Fruit fly (Drosophila melanogaster) whole organism, prepupa: Measurements from ENCODE around the gene cher.
A peak's percentile ranks its signal among the peaks of the same experiment; 100 is the strongest.

Experiments
- CG10631 ChIP-seq: fragments of 200-800 bp; sonication (Bioruptor generic); optimal IDR thresholded peaks from 2 replicates; lab custom pipeline; 2016; ENCODE audit warnings: missing biosample characterization, missing genetic modification characterization
- CG1621 ChIP-seq: fragments of 200-800 bp; sonication (Bioruptor generic); optimal IDR thresholded peaks from 3 replicates; lab custom pipeline; 2018; ENCODE audit warnings: missing biosample characterization, mild to moderate bottlenecking, missing genetic modification characterization
- CG16779 ChIP-seq: fragments of 200-800 bp; sonication (Bioruptor generic); optimal IDR thresholded peaks from 3 replicates; lab custom pipeline; 2017; ENCODE audit warnings: missing biosample characterization, mild to moderate bottlenecking, missing genetic modification characterization
- CG3032 ChIP-seq: fragments of 200-800 bp; optimal IDR thresholded peaks from 2 replicates; lab custom pipeline; 2019; ENCODE audit warnings: missing biosample characterization, mild to moderate bottlenecking, missing genetic modification characterization, moderate library complexity
- CG31627 ChIP-seq: fragments of 200-800 bp; sonication (Bioruptor generic); optimal IDR thresholded peaks from 3 replicates; lab custom pipeline; 2016; ENCODE audit warnings: missing biosample characterization, missing genetic modification characterization
- CG32006 ChIP-seq: fragments of 200-800 bp; sonication (Bioruptor generic); optimal IDR thresholded peaks from 3 replicates; lab custom pipeline; 2017; ENCODE audit warnings: missing biosample characterization, mild to moderate bottlenecking, missing genetic modification characterization
- CG34406 ChIP-seq: fragments of 200-800 bp; sonication (Bioruptor generic); optimal IDR thresholded peaks from 3 replicates; lab custom pipeline; 2016; ENCODE audit warnings: missing biosample characterization, missing genetic modification characterization
- CG4318 ChIP-seq: fragments of 200-800 bp; sonication (Bioruptor generic); optimal IDR thresholded peaks from 3 replicates; lab custom pipeline; 2017; ENCODE audit warnings: missing biosample characterization, mild to moderate bottlenecking, missing genetic modification characterization
- CG6163 ChIP-seq: fragments of 200-800 bp; sonication (Bioruptor generic); IDR thresholded peaks from 3 replicates; pipeline ENCODE4 v1.3.6; 2022; ENCODE audit warnings: missing biosample characterization, missing genetic modification characterization
- CG6276 ChIP-seq: fragments of 200-800 bp; sonication (Bioruptor generic); optimal IDR thresholded peaks from 2 replicates; lab custom pipeline; 2017; ENCODE audit warnings: missing biosample characterization, mild to moderate bottlenecking, missing genetic modification characterization
- CG6792 ChIP-seq: fragments of 200-800 bp; sonication (Bioruptor generic); optimal IDR thresholded peaks from 3 replicates; lab custom pipeline; 2016; ENCODE audit warnings: missing biosample characterization, missing genetic modification characterization
- CG6854 ChIP-seq: fragments of 200-800 bp; sonication (Bioruptor generic); optimal IDR thresholded peaks from 2 replicates; lab custom pipeline; 2017; ENCODE audit warnings: missing biosample characterization, mild to moderate bottlenecking, missing genetic modification characterization
- CG8119 ChIP-seq: fragments of 200-800 bp; sonication (Bioruptor generic); IDR thresholded peaks from 3 replicates; pipeline ENCODE4 v1.3.6; 2022; ENCODE audit warnings: missing biosample characterization, missing genetic modification characterization
- CG8319 ChIP-seq: fragments of 200-800 bp; sonication (Bioruptor generic); optimal IDR thresholded peaks from 3 replicates; lab custom pipeline; 2016; ENCODE audit warnings: missing biosample characterization, missing genetic modification characterization
- CG8632 ChIP-seq: fragments of 200-800 bp; sonication (Bioruptor generic); optimal IDR thresholded peaks from 3 replicates; lab custom pipeline; 2016; ENCODE audit warnings: missing biosample characterization, missing genetic modification characterization
- Eip75B ChIP-seq: fragments of 200-800 bp; sonication (Bioruptor generic); optimal IDR thresholded peaks from 3 replicates; lab custom pipeline; 2016; ENCODE audit warnings: missing biosample characterization, missing genetic modification characterization
- Eip93F ChIP-seq: fragments of 200-800 bp; sonication (Bioruptor generic); optimal IDR thresholded peaks from 2 replicates; lab custom pipeline; 2016; ENCODE audit warnings: missing biosample characterization, mild to moderate bottlenecking, missing genetic modification characterization
- Ets96B ChIP-seq: fragments of 200-800 bp; optimal IDR thresholded peaks from 2 replicates; lab custom pipeline; 2019; ENCODE audit warnings: missing biosample characterization, mild to moderate bottlenecking, missing genetic modification characterization, moderate library complexity
- Gug ChIP-seq: fragments of 200-800 bp; sonication (Bioruptor generic); IDR thresholded peaks from 2 replicates; pipeline ENCODE4 v1.3.6; 2022; ENCODE audit warnings: missing biosample characterization, missing genetic modification characterization
- Hr38 ChIP-seq: sonication (Bioruptor generic); optimal IDR thresholded peaks from 2 replicates; lab custom pipeline; 2016; ENCODE audit warnings: missing biosample characterization, missing genetic modification characterization
- Hr39 ChIP-seq: fragments of 200-800 bp; sonication (Bioruptor generic); optimal IDR thresholded peaks from 2 replicates; lab custom pipeline; 2016; ENCODE audit warnings: missing biosample characterization, missing genetic modification characterization
- Hr4 ChIP-seq: fragments of 200-800 bp; sonication (Bioruptor generic); optimal IDR thresholded peaks from 3 replicates; lab custom pipeline; 2016; ENCODE audit warnings: missing biosample characterization, missing genetic modification characterization
- Met ChIP-seq: fragments of 200-800 bp; sonication (Bioruptor generic); optimal IDR thresholded peaks from 3 replicates; lab custom pipeline; 2016; ENCODE audit warnings: missing biosample characterization, missing genetic modification characterization
- OdsH ChIP-seq: fragments of 200-800 bp; sonication (Bioruptor generic); optimal IDR thresholded peaks from 3 replicates; lab custom pipeline; 2016; ENCODE audit warnings: missing biosample characterization, missing genetic modification characterization
- Sox14 ChIP-seq: fragments of 200-800 bp; sonication (Bioruptor generic); optimal IDR thresholded peaks from 3 replicates; lab custom pipeline; 2016; ENCODE audit warnings: missing biosample characterization, missing genetic modification characterization
- Sox15 ChIP-seq: fragments of 200-800 bp; sonication (Bioruptor generic); optimal IDR thresholded peaks from 3 replicates; lab custom pipeline; 2016; ENCODE audit warnings: missing biosample characterization, missing genetic modification characterization
- achi ChIP-seq: fragments of 200-800 bp; sonication (Bioruptor generic); optimal IDR thresholded peaks from 3 replicates; lab custom pipeline; 2016; ENCODE audit warnings: missing biosample characterization, missing genetic modification characterization
- acj6 ChIP-seq: fragments of 200-800 bp; sonication (Bioruptor generic); optimal IDR thresholded peaks from 3 replicates; lab custom pipeline; 2016; ENCODE audit warnings: missing biosample characterization, missing genetic modification characterization
- cyc ChIP-seq: fragments of 200-800 bp; sonication (Bioruptor generic); optimal IDR thresholded peaks from 3 replicates; lab custom pipeline; 2016; ENCODE audit warnings: missing biosample characterization, missing genetic modification characterization
- eg ChIP-seq: fragments of 200-800 bp; sonication (Bioruptor generic); IDR thresholded peaks from 3 replicates; pipeline ENCODE4 v1.3.6; 2022; ENCODE audit warnings: missing biosample characterization, missing genetic modification characterization
- esn ChIP-seq: fragments of 200-800 bp; sonication (Bioruptor generic); optimal IDR thresholded peaks from 2 replicates; lab custom pipeline; 2016; ENCODE audit warnings: missing biosample characterization, mild to moderate bottlenecking, missing genetic modification characterization, moderate library complexity
- fd85E ChIP-seq: fragments of 200-800 bp; sonication (Bioruptor generic); optimal IDR thresholded peaks from 3 replicates; lab custom pipeline; 2016; ENCODE audit warnings: missing biosample characterization, missing genetic modification characterization
- net ChIP-seq: fragments of 200-800 bp; sonication (Bioruptor generic); optimal IDR thresholded peaks from 3 replicates; lab custom pipeline; 2016; ENCODE audit warnings: missing biosample characterization, missing genetic modification characterization
- pdm3 ChIP-seq: fragments of 200-800 bp; sonication (Bioruptor generic); optimal IDR thresholded peaks from 3 replicates; lab custom pipeline; 2016; ENCODE audit warnings: missing biosample characterization, missing genetic modification characterization
- salr ChIP-seq, 2 experiments: fragments of 200-800 bp; sonication (Bioruptor generic); optimal IDR thresholded peaks; 3 replicates each; lab custom pipeline; 2016 to 2018; ENCODE audit warnings: missing biosample characterization in 2 of 2, missing genetic modification characterization in 2 of 2, mild to moderate bottlenecking in 1 of 2
- ss ChIP-seq, 2 experiments: fragments of 200-800 bp; sonication (Bioruptor generic); optimal IDR thresholded peaks; 2 replicates in 1 of 2; 3 replicates in 1 of 2; lab custom pipeline; 2017 to 2018; ENCODE audit warnings: mild to moderate bottlenecking in 2 of 2, missing biosample characterization in 2 of 2, missing genetic modification characterization in 2 of 2, moderate library complexity in 1 of 2
- vri ChIP-seq: fragments of 200-800 bp; sonication (Bioruptor generic); optimal IDR thresholded peaks from 3 replicates; lab custom pipeline; 2016; ENCODE audit warnings: missing biosample characterization, mild to moderate bottlenecking, missing genetic modification characterization

Gene cher

DNA sequence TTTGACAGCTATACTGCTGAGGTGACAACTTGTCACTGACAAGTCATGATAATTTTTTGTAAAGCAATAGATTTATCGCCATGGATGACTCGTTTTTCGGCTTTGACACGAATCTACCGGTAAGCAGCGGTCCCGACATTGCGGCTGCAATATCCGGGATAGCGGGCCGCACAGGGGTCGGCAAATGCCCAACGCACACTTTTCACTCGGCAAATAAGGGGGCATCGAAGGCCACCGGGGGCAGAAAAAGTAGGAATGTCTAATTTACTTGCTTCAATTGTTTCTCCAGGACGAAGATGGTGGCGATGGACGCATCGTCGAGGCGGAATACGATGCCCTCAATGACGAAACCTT lies 81.6 kb downstream of the cher start:
- TF ChIP-seq OdsH (no peak), Gug (no peak), CG32006 (GFP tag; lab: Kevin White, UChicago) (no peak), CG8319 (no peak), ss (GFP tag; optimal IDR thresholded peaks at IDR 0.05; lab: Kevin White, UChicago) (no peak), pdm3 (GFP tag; lab: Kevin White, UChicago) (no peak), Hr38 (GFP tag; lab: Kevin White, UChicago) (no peak), CG16779 (tag; lab: Kevin White, UChicago) (no peak), CG6854 (GFP tag; lab: Kevin White, UChicago) (no peak), eg (GFP tag; lab: Robert Waterston, UW) (no peak), CG6163 (no peak), salr (GFP tag; optimal IDR thresholded peaks at IDR 0.05; lab: Kevin White, UChicago) (no peak)
- TF ChIP-seq, all 60 proteins: peak for 0

DNA sequence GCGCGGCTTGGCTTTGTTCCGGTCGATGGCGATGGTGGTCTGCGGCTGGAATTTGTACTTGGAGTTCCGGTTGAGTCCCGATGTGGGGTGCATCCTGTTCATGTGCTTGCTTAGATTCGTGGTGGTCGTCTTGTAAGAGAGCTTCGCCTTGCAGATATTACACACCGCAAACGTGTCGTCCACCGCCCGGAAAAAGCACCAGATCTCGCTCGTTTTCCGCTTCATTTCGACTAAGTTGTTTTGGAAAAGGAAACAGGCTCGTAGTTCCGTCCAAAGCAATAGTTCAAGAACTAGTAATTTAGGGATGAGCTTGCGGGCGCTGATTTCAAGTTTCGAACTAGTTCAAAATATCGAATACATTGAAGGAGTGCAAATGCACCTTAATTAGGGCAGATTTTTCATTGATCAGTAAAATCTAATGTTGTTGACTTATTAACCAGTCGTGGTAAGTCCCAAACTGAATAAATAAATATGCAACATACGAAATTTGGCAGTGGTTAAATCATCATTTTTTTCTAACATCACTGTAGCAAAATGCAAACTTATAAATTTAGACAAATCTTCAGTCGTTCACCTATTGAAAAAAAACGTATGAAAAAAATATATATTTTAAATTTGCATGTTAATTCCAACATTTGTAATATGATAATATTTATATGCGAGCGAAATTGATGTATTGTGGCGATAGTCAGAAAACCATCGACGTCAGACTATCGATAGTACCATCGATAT lies 82.2 kb downstream of the cher start, which contains the start of the genes bdwf and Patr-1:
bdwf (minus strand) TSS at position 299 of the 732 bp plus-strand sequence.
Patr-1 (plus strand) TSS at position 727 of the 732 bp plus-strand sequence.
- TF ChIP-seq Eip93F (GFP tag; lab: Kevin White, UChicago), result no peak
- no peak for TF ChIP-seq Sox15
- no peak for TF ChIP-seq Ets96B
- no peak for TF ChIP-seq CG16779 (tag; lab: Kevin White, UChicago)
- no peak for TF ChIP-seq CG4318 (GFP tag; lab: Kevin White, UChicago)
- no peak for TF ChIP-seq Hr38 (GFP tag; lab: Kevin White, UChicago)
- TF ChIP-seq vri (GFP tag; lab: Kevin White, UChicago), result no peak
- no peak for TF ChIP-seq CG32006 (GFP tag; lab: Kevin White, UChicago)
- TF ChIP-seq CG3032 (tag; lab: Kevin White, UChicago), result peak; percentile 24
- no peak for TF ChIP-seq fd85E (GFP tag; lab: Kevin White, UChicago)
- TF ChIP-seq CG34406, result no peak
- no peak for TF ChIP-seq Hr39
- peak; percentile 29 for TF ChIP-seq Sox14
- no peak for TF ChIP-seq CG6792
- TF ChIP-seq cyc, result peak; percentile 28
- TF ChIP-seq CG8632 (GFP tag; lab: Kevin White, UChicago), result no peak
- TF ChIP-seq CG1621 (tag; lab: Kevin White, UChicago), result no peak
- TF ChIP-seq achi (GFP tag; lab: Kevin White, UChicago), result peak; percentile 99
- TF ChIP-seq CG6276, result no peak
- no peak for TF ChIP-seq pdm3 (GFP tag; lab: Kevin White, UChicago)
- TF ChIP-seq CG31627, result peak; percentile 8
- TF ChIP-seq Met (GFP tag; lab: Kevin White, UChicago), result no peak
- TF ChIP-seq Eip75B (GFP tag; lab: Kevin White, UChicago), result no peak
- TF ChIP-seq CG8319, result peak; percentile 9
- no peak for TF ChIP-seq net (GFP tag; lab: Kevin White, UChicago)
- TF ChIP-seq Hr4 (GFP tag; lab: Kevin White, UChicago), result no peak
- TF ChIP-seq CG8119, result no peak
- no peak for TF ChIP-seq ss (GFP tag; optimal IDR thresholded peaks at IDR 0.05; lab: Kevin White, UChicago)
- TF ChIP-seq esn (GFP tag; lab: Kevin White, UChicago), result peak; percentile 58
- TF ChIP-seq acj6 (GFP tag; lab: Kevin White, UChicago), result no peak
- no peak for TF ChIP-seq CG6163
- TF ChIP-seq CG10631, result peak; percentile 54
